Worm (Caenorhabditis elegans) whole organism, late embryonic: Measurements from ENCODE around the gene Y22D7AR.3.

Experiments used
- C08G9.2 ChIP-seq: sonication (generic microtip); optimal IDR thresholded peaks from 2 replicates; lab custom pipeline; 2016; ENCODE audit warnings: mild to moderate bottlenecking, missing genetic modification characterization, moderate library complexity, missing compliant biosample characterization
- C38D4.7 ChIP-seq: fragments of 200-800 bp; sonication (Bioruptor generic); optimal IDR thresholded peaks from 2 replicates; lab custom pipeline; 2018; ENCODE audit warnings: mild to moderate bottlenecking, missing genetic modification characterization, moderate library complexity, missing compliant biosample characterization
- K02D7.2 ChIP-seq: sonication (generic microtip); optimal IDR thresholded peaks from 2 replicates; lab custom pipeline; 2017; ENCODE audit warnings: mild to moderate bottlenecking, missing genetic modification characterization, missing compliant biosample characterization
- K09A11.1 ChIP-seq: sonication (generic microtip); optimal IDR thresholded peaks from 2 replicates; lab custom pipeline; 2017; ENCODE audit warnings: antibody characterized with exemption, mild to moderate bottlenecking, missing genetic modification characterization, missing compliant biosample characterization; ENCODE audit not compliant: insufficient read depth
- T23F11.4 ChIP-seq: fragments of 200-800 bp; sonication (Bioruptor generic); optimal IDR thresholded peaks from 2 replicates; lab custom pipeline; 2018; ENCODE audit warnings: mild to moderate bottlenecking, missing genetic modification characterization, missing compliant biosample characterization
- ahr-1 ChIP-seq: sonication (generic microtip); optimal IDR thresholded peaks from 2 replicates; lab custom pipeline; 2016; ENCODE audit warnings: missing genetic modification characterization, missing compliant biosample characterization
- ama-1 ChIP-seq: fragments of 150-350 bp; optimal IDR thresholded peaks from 2 replicates; lab custom pipeline; 2014
- ceh-14 ChIP-seq: sonication (generic microtip); optimal IDR thresholded peaks from 2 replicates; lab custom pipeline; 2016; ENCODE audit warnings: missing genotype, missing genetic modification characterization, missing compliant biosample characterization
- ceh-18 ChIP-seq: sonication (generic microtip); optimal IDR thresholded peaks from 2 replicates; lab custom pipeline; 2016; ENCODE audit warnings: missing genetic modification characterization, missing compliant biosample characterization
- ceh-22 ChIP-seq: sonication (generic microtip); optimal IDR thresholded peaks from 2 replicates; lab custom pipeline; 2017; ENCODE audit warnings: missing biosample characterization, missing genetic modification characterization
- ceh-24 ChIP-seq: sonication (generic microtip); optimal IDR thresholded peaks from 2 replicates; lab custom pipeline; 2016; ENCODE audit warnings: mild to moderate bottlenecking, missing genetic modification characterization, missing compliant biosample characterization
- ceh-31 ChIP-seq: sonication (generic microtip); optimal IDR thresholded peaks from 2 replicates; lab custom pipeline; 2016; ENCODE audit warnings: missing genetic modification characterization, missing compliant biosample characterization
- ceh-34 ChIP-seq: sonication (generic microtip); optimal IDR thresholded peaks from 2 replicates; lab custom pipeline; 2016; ENCODE audit warnings: mild to moderate bottlenecking, missing genetic modification characterization, missing compliant biosample characterization
- ceh-6 ChIP-seq: fragments of 200-800 bp; sonication (Bioruptor generic); optimal IDR thresholded peaks from 2 replicates; lab custom pipeline; 2018; ENCODE audit warnings: mild to moderate bottlenecking, missing genetic modification characterization, missing compliant biosample characterization
- ceh-9 ChIP-seq: sonication (generic microtip); optimal IDR thresholded peaks from 2 replicates; lab custom pipeline; 2016; ENCODE audit warnings: mild to moderate bottlenecking, missing genetic modification characterization, inconsistent platforms, missing compliant biosample characterization
- dve-1 ChIP-seq: sonication (generic microtip); optimal IDR thresholded peaks from 2 replicates; lab custom pipeline; 2017; ENCODE audit warnings: antibody characterized with exemption, mild to moderate bottlenecking, missing genetic modification characterization, missing compliant biosample characterization
- elt-2 ChIP-seq: sonication (generic microtip); optimal IDR thresholded peaks from 2 replicates; lab custom pipeline; 2016; ENCODE audit warnings: missing genetic modification reagents, missing genetic modification characterization, missing compliant biosample characterization
- ets-4 ChIP-seq: sonication (generic microtip); optimal IDR thresholded peaks from 2 replicates; lab custom pipeline; 2016; ENCODE audit warnings: missing genetic modification characterization, missing compliant biosample characterization
- fax-1 ChIP-seq: sonication (generic microtip); optimal IDR thresholded peaks from 2 replicates; lab custom pipeline; 2016; ENCODE audit warnings: missing genotype, missing genetic modification characterization, missing compliant biosample characterization
- hlh-13 ChIP-seq: fragments of 200-800 bp; sonication (Bioruptor generic); optimal IDR thresholded peaks from 2 replicates; lab custom pipeline; 2018; ENCODE audit warnings: mild to moderate bottlenecking, missing genetic modification characterization, missing compliant biosample characterization
- hlh-15 ChIP-seq: sonication (generic microtip); optimal IDR thresholded peaks from 2 replicates; lab custom pipeline; 2016; ENCODE audit warnings: missing genetic modification characterization, missing compliant biosample characterization
- hlh-30 ChIP-seq: sonication (generic microtip); optimal IDR thresholded peaks from 2 replicates; lab custom pipeline; 2017; ENCODE audit warnings: antibody characterized with exemption, missing genetic modification characterization, missing compliant biosample characterization; ENCODE audit not compliant: insufficient read depth
- hlh-8 ChIP-seq: sonication (generic microtip); optimal IDR thresholded peaks from 2 replicates; lab custom pipeline; 2016; ENCODE audit warnings: missing genotype, missing genetic modification characterization, missing compliant biosample characterization
- lim-6 ChIP-seq: sonication (generic microtip); optimal IDR thresholded peaks from 2 replicates; lab custom pipeline; 2016; ENCODE audit warnings: missing genetic modification characterization, missing compliant biosample characterization
- npax-4 ChIP-seq: sonication (generic microtip); optimal IDR thresholded peaks from 2 replicates; lab custom pipeline; 2016; ENCODE audit warnings: missing genetic modification characterization, missing compliant biosample characterization
- pag-3 ChIP-seq: sonication (generic microtip); optimal IDR thresholded peaks from 2 replicates; lab custom pipeline; 2016; ENCODE audit warnings: missing compliant biosample characterization, missing genetic modification characterization, borderline replicate concordance
- pat-9 ChIP-seq: fragments of 200-800 bp; sonication (Bioruptor generic); optimal IDR thresholded peaks from 2 replicates; lab custom pipeline; 2018; ENCODE audit warnings: mild to moderate bottlenecking, missing genetic modification characterization, moderate library complexity, missing compliant biosample characterization
- ref-2 ChIP-seq: sonication (generic microtip); optimal IDR thresholded peaks from 2 replicates; lab custom pipeline; 2016; ENCODE audit warnings: missing genetic modification characterization, missing compliant biosample characterization
- rnt-1 ChIP-seq: sonication (generic microtip); optimal IDR thresholded peaks from 2 replicates; lab custom pipeline; 2016; ENCODE audit warnings: missing genetic modification characterization, missing compliant biosample characterization
- sdc-2 ChIP-seq: sonication (generic microtip); optimal IDR thresholded peaks from 2 replicates; lab custom pipeline; 2016; ENCODE audit warnings: missing genotype, missing genetic modification characterization, missing compliant biosample characterization
- tbx-2 ChIP-seq: sonication (generic microtip); optimal IDR thresholded peaks from 2 replicates; lab custom pipeline; 2016; ENCODE audit warnings: missing genetic modification characterization, missing compliant biosample characterization
- unc-3 ChIP-seq, 2 experiments: fragments of 200-800 bp in 1 of 2; sonication (Bioruptor generic) in 1 of 2; sonication (generic microtip) in 1 of 2; conservative IDR thresholded peaks in 1 of 2; optimal IDR thresholded peaks in 1 of 2; 2 replicates each; pipeline versions ENCODE4 v1.3.6 to Lab custom; 2016 to 2022; ENCODE audit warnings: missing compliant biosample characterization in 2 of 2, missing genetic modification characterization in 2 of 2, missing genetic modification reagents in 1 of 2
- unc-42 ChIP-seq: sonication (generic microtip); optimal IDR thresholded peaks from 2 replicates; lab custom pipeline; 2016; ENCODE audit warnings: missing genotype, missing genetic modification characterization, missing compliant biosample characterization
- zip-5 ChIP-seq: sonication (generic microtip); optimal IDR thresholded peaks from 2 replicates; lab custom pipeline; 2016; ENCODE audit warnings: missing genetic modification characterization, missing compliant biosample characterization
- ztf-16 ChIP-seq: sonication (generic microtip); optimal IDR thresholded peaks from 2 replicates; lab custom pipeline; 2017; ENCODE audit warnings: missing genetic modification characterization, missing compliant biosample characterization

The Y22D7AR.3 gene

ce11 chrIII:1704020-1704419 is 38.4 kb upstream of the Y22D7AR.3 start:
- TF ChIP-seq dve-1 (tag; lab: Kevin White, UChicago) (peak; percentile 56), elt-2 (tag; lab: Kevin White, UChicago) (no peak)

ce11 chrIII:1702337-1702736 is 36.7 kb upstream of the Y22D7AR.3 start, which contains the start of gene spex-3:
Gene spex-3, minus strand, starts transcription at chrIII:1702437.
- TF ChIP-seq elt-2 (tag; lab: Kevin White, UChicago) (no peak), ceh-18 (tag; lab: Kevin White, UChicago) (no peak), unc-42 (tag; lab: Kevin White, UChicago) (no peak), K02D7.2 (tag; lab: Kevin White, UChicago) (no peak), T23F11.4 (GFP tag; lab: Kevin White, UChicago) (no peak), ref-2 (tag; lab: Kevin White, UChicago) (no peak), ets-4 (tag; lab: Kevin White, UChicago) (no peak), hlh-15 (tag; lab: Kevin White, UChicago) (no peak), ztf-16 (tag; lab: Kevin White, UChicago) (no peak), ceh-22 (tag; lab: Kevin White, UChicago) (no peak), rnt-1 (tag; lab: Kevin White, UChicago) (no peak), npax-4 (no peak)

- TF ChIP-seq sdc-2 (tag; lab: Kevin White, UChicago), result no peak
- TF ChIP-seq K09A11.1, result no peak
- TF ChIP-seq lim-6, result no peak
- TF ChIP-seq hlh-13 (GFP tag; lab: Kevin White, UChicago), result no peak
- no peak for TF ChIP-seq ceh-34 (tag; lab: Kevin White, UChicago)
- no peak for TF ChIP-seq fax-1
- no peak for TF ChIP-seq ref-2 (tag; lab: Kevin White, UChicago)
- TF ChIP-seq K02D7.2 (tag; lab: Kevin White, UChicago), result no peak
- TF ChIP-seq ceh-31 (tag; lab: Kevin White, UChicago), result no peak
- TF ChIP-seq C08G9.2, result no peak
- no peak for TF ChIP-seq ama-1 (lab: Kevin White, UChicago)
- TF ChIP-seq pat-9, result no peak
- TF ChIP-seq zip-5 (tag; lab: Kevin White, UChicago), result no peak
- no peak for TF ChIP-seq hlh-8 (tag; lab: Kevin White, UChicago)
These were observed 33.2 kb upstream of the Y22D7AR.3 start, which contains the start of gene fbxa-74 for ce11 chrIII:1698842-1699241. Gene fbxa-74, minus strand, starts transcription at chrIII:1698986.

ce11 chrIII:1695006-1695405 is 29.4 kb upstream of the Y22D7AR.3 start, which contains the start of gene srd-64:
Gene srd-64, minus strand, starts transcription at chrIII:1695106.
- TF ChIP-seq tbx-2, result no peak
- no peak for TF ChIP-seq pag-3 (tag; lab: Kevin White, UChicago)
- TF ChIP-seq hlh-8 (tag; lab: Kevin White, UChicago), result no peak
- no peak for TF ChIP-seq hlh-13 (GFP tag; lab: Kevin White, UChicago)
- TF ChIP-seq ceh-14 (tag; lab: Kevin White, UChicago), result no peak
- TF ChIP-seq ceh-6 (GFP tag; lab: Kevin White, UChicago), result no peak
- TF ChIP-seq ceh-24 (tag; lab: Kevin White, UChicago), result no peak
- TF ChIP-seq unc-3 (GFP tag; conservative IDR thresholded peaks at IDR 0.05; lab: Robert Waterston, UW), result no peak
- no peak for TF ChIP-seq unc-3 (tag; optimal IDR thresholded peaks at IDR 0.05; lab: Kevin White, UChicago)
- TF ChIP-seq ceh-9 (tag; lab: Kevin White, UChicago), result no peak
- no peak for TF ChIP-seq hlh-30
- no peak for TF ChIP-seq dve-1 (tag; lab: Kevin White, UChicago)
- no peak for TF ChIP-seq npax-4
- TF ChIP-seq C38D4.7 (GFP tag; lab: Kevin White, UChicago), result no peak
- no peak for TF ChIP-seq ahr-1
